Fruit fly (Drosophila melanogaster) whole organism, embryonic: ENCODE measurements around the gene CG3726.

Source experiments
- Ada2b ChIP-seq: fragments of 200-800 bp; sonication (Bioruptor generic); IDR thresholded peaks from 2 replicates; pipeline ENCODE4 v1.3.6; 2022; ENCODE audit warnings: missing biosample characterization, missing genetic modification characterization
- BEAF-32 ChIP-seq: fragments of 200-800 bp; sonication (Bioruptor generic); optimal IDR thresholded peaks from 3 replicates; lab custom pipeline; 2017; ENCODE audit warnings: missing biosample characterization, missing genetic modification characterization, mild to moderate bottlenecking, moderate library complexity, missing genetic modification reagents
- Bgb ChIP-seq: fragments of 200-800 bp; sonication (Bioruptor generic); IDR thresholded peaks from 2 replicates; pipeline ENCODE4 v1.3.6; 2022; ENCODE audit warnings: missing biosample characterization, missing genetic modification characterization; ENCODE audit not compliant: partially characterized antibody
- CG10267 ChIP-seq: fragments of 200-800 bp; sonication (Bioruptor generic); optimal IDR thresholded peaks from 2 replicates; lab custom pipeline; 2018; ENCODE audit warnings: missing biosample characterization, mild to moderate bottlenecking, missing genetic modification characterization, moderate library complexity
- CG11504 ChIP-seq: fragments of 200-800 bp; sonication (Bioruptor generic); optimal IDR thresholded peaks from 3 replicates; lab custom pipeline; 2019; ENCODE audit warnings: missing biosample characterization, mild to moderate bottlenecking, missing genetic modification characterization, moderate library complexity
- CG13287 ChIP-seq: fragments of 200-800 bp; sonication (Bioruptor generic); IDR thresholded peaks from 2 replicates; pipeline ENCODE4 v1.3.6; 2022; ENCODE audit warnings: missing biosample characterization, missing genetic modification characterization; ENCODE audit not compliant: partially characterized antibody
- CG14860 ChIP-seq: fragments of 200-800 bp; sonication (Bioruptor generic); IDR thresholded peaks from 3 replicates; pipeline ENCODE4 v1.3.6; 2022; ENCODE audit warnings: missing biosample characterization, missing genetic modification characterization; ENCODE audit not compliant: partially characterized antibody
- CG15514 ChIP-seq: fragments of 200-800 bp; sonication (Bioruptor generic); optimal IDR thresholded peaks from 3 replicates; lab custom pipeline; 2017; ENCODE audit warnings: missing biosample characterization, missing genetic modification characterization, mild to moderate bottlenecking, moderate library complexity, missing genetic modification reagents
- CG16813 ChIP-seq: fragments of 200-800 bp; sonication (Bioruptor generic); IDR thresholded peaks from 3 replicates; pipeline ENCODE4 v1.3.6; 2022; ENCODE audit warnings: missing biosample characterization, missing genetic modification characterization; ENCODE audit not compliant: partially characterized antibody
- CG2116 ChIP-seq: fragments of 200-800 bp; sonication (Bioruptor generic); optimal IDR thresholded peaks from 3 replicates; lab custom pipeline; 2018; ENCODE audit warnings: missing biosample characterization, mild to moderate bottlenecking, missing genetic modification characterization
- CG2678 ChIP-seq: fragments of 200-800 bp; sonication (Bioruptor generic); optimal IDR thresholded peaks from 3 replicates; lab custom pipeline; 2019; ENCODE audit warnings: missing biosample characterization, mild to moderate bottlenecking, missing genetic modification characterization, moderate library complexity
- CG34224 ChIP-seq: fragments of 200-800 bp; sonication (Bioruptor generic); IDR thresholded peaks from 3 replicates; pipeline ENCODE4 v1.3.6; 2022; ENCODE audit warnings: missing biosample characterization, missing genetic modification characterization; ENCODE audit not compliant: partially characterized antibody
- CG3995 ChIP-seq: fragments of 200-800 bp; sonication (Bioruptor generic); optimal IDR thresholded peaks from 3 replicates; lab custom pipeline; 2016; ENCODE audit warnings: missing biosample characterization, missing genetic modification characterization
- CG6791 ChIP-seq: fragments of 200-800 bp; sonication (Bioruptor generic); IDR thresholded peaks from 3 replicates; pipeline ENCODE4 v1.3.6; 2022; ENCODE audit warnings: missing biosample characterization, missing genetic modification characterization; ENCODE audit not compliant: partially characterized antibody
- CG7963 ChIP-seq: fragments of 200-800 bp; sonication (Bioruptor generic); IDR thresholded peaks from 3 replicates; pipeline ENCODE4 v1.3.6; 2022; ENCODE audit warnings: missing biosample characterization, missing genetic modification characterization; ENCODE audit not compliant: partially characterized antibody
- D19A ChIP-seq: fragments of 200-800 bp; optimal IDR thresholded peaks from 3 replicates; lab custom pipeline; 2019; ENCODE audit warnings: missing biosample characterization, mild to moderate bottlenecking, missing genetic modification characterization, moderate library complexity
- Dll ChIP-seq: fragments of 200-800 bp; sonication (Bioruptor generic); IDR thresholded peaks from 4 replicates; pipeline ENCODE4 v1.3.6; 2022; ENCODE audit warnings: missing biosample characterization, missing genetic modification characterization; ENCODE audit not compliant: partially characterized antibody
- Dp ChIP-seq: fragments of 200-800 bp; sonication (Bioruptor generic); optimal IDR thresholded peaks from 2 replicates; lab custom pipeline; 2018; ENCODE audit warnings: missing biosample characterization, mild to moderate bottlenecking, missing genetic modification characterization, moderate library complexity
- Dref ChIP-seq: fragments of 200-800 bp; sonication (Bioruptor generic); IDR thresholded peaks from 2 replicates; pipeline ENCODE4 v1.3.6; 2022; ENCODE audit warnings: missing biosample characterization, missing genetic modification characterization
- HLH4C ChIP-seq: fragments of 200-800 bp; sonication (Bioruptor generic); IDR thresholded peaks from 3 replicates; pipeline ENCODE4 v1.3.6; 2022; ENCODE audit warnings: missing biosample characterization, missing genetic modification characterization; ENCODE audit not compliant: partially characterized antibody
- MTF-1 ChIP-seq: fragments of 200-800 bp; sonication (Bioruptor generic); optimal IDR thresholded peaks from 2 replicates; lab custom pipeline; 2018; ENCODE audit warnings: missing biosample characterization, mild to moderate bottlenecking, missing genetic modification characterization, borderline replicate concordance
- Mrtf ChIP-seq: fragments of 200-800 bp; sonication (Bioruptor generic); IDR thresholded peaks from 3 replicates; pipeline ENCODE4 v1.3.6; 2022; ENCODE audit warnings: missing biosample characterization, missing genetic modification characterization
- Opbp ChIP-seq: fragments of 200-800 bp; sonication (Bioruptor generic); IDR thresholded peaks from 3 replicates; pipeline ENCODE4 v1.3.6; 2022; ENCODE audit warnings: missing biosample characterization, missing genetic modification characterization; ENCODE audit not compliant: partially characterized antibody
- Scr ChIP-seq: fragments of 200-800 bp; sonication (Bioruptor generic); IDR thresholded peaks from 2 replicates; pipeline ENCODE4 v1.3.6; 2022; ENCODE audit warnings: missing biosample characterization, missing genetic modification characterization; ENCODE audit not compliant: partially characterized antibody
- Side ChIP-seq: fragments of 200-800 bp; sonication (Bioruptor generic); optimal IDR thresholded peaks from 2 replicates; lab custom pipeline; 2016; ENCODE audit warnings: missing biosample characterization, missing genetic modification characterization
- Sry-δ ChIP-seq: fragments of 200-800 bp; sonication (Bioruptor generic); optimal IDR thresholded peaks from 2 replicates; lab custom pipeline; 2016; ENCODE audit warnings: missing biosample characterization, missing genetic modification characterization
- amos ChIP-seq: fragments of 200-800 bp; sonication (Bioruptor generic); IDR thresholded peaks from 2 replicates; pipeline ENCODE4 v1.3.6; 2022; ENCODE audit warnings: missing biosample characterization, missing genetic modification characterization; ENCODE audit not compliant: partially characterized antibody
- aop ChIP-seq: fragments of 200-800 bp; sonication (Bioruptor generic); IDR thresholded peaks from 2 replicates; pipeline ENCODE4 v1.3.6; 2022; ENCODE audit warnings: missing biosample characterization, missing genetic modification characterization
- ato ChIP-seq: fragments of 200-800 bp; sonication (Bioruptor generic); IDR thresholded peaks from 2 replicates; pipeline ENCODE4 v1.3.6; 2022; ENCODE audit warnings: missing biosample characterization, missing genetic modification characterization; ENCODE audit not compliant: partially characterized antibody
- bbx ChIP-seq: fragments of 200-800 bp; sonication (Bioruptor generic); IDR thresholded peaks from 2 replicates; pipeline ENCODE4 v1.3.6; 2022; ENCODE audit warnings: missing biosample characterization, missing genetic modification characterization; ENCODE audit not compliant: partially characterized antibody
- hb ChIP-seq: fragments of 200-800 bp; sonication (Bioruptor generic); IDR thresholded peaks from 3 replicates; pipeline ENCODE4 v1.3.6; 2022; ENCODE audit warnings: missing biosample characterization, missing genetic modification characterization; ENCODE audit not compliant: partially characterized antibody
- inv ChIP-seq: fragments of 200-800 bp; sonication (Bioruptor generic); IDR thresholded peaks from 2 replicates; pipeline ENCODE4 v1.3.6; 2022; ENCODE audit warnings: missing biosample characterization, missing genetic modification characterization; ENCODE audit not compliant: partially characterized antibody
- knrl ChIP-seq: fragments of 200-800 bp; sonication (Bioruptor generic); IDR thresholded peaks from 3 replicates; pipeline ENCODE4 v1.3.6; 2022; ENCODE audit warnings: missing biosample characterization, missing genetic modification characterization; ENCODE audit not compliant: partially characterized antibody
- lbe ChIP-seq: fragments of 200-800 bp; sonication (Bioruptor generic); optimal IDR thresholded peaks from 2 replicates; lab custom pipeline; 2016; ENCODE audit warnings: missing biosample characterization, mild to moderate bottlenecking, missing genetic modification characterization
- luna ChIP-seq: fragments of 200-800 bp; sonication (Bioruptor generic); optimal IDR thresholded peaks from 2 replicates; lab custom pipeline; 2016; ENCODE audit warnings: missing biosample characterization, missing genetic modification characterization
- nerfin-2 ChIP-seq: fragments of 200-800 bp; sonication (Bioruptor generic); IDR thresholded peaks from 2 replicates; pipeline ENCODE4 v1.3.6; 2022; ENCODE audit warnings: missing biosample characterization, missing genetic modification characterization; ENCODE audit not compliant: partially characterized antibody
- oc ChIP-seq: fragments of 200-800 bp; sonication (Bioruptor generic); optimal IDR thresholded peaks from 2 replicates; lab custom pipeline; 2018; ENCODE audit warnings: missing biosample characterization, mild to moderate bottlenecking, missing genetic modification characterization, moderate library complexity
- pzg ChIP-seq: fragments of 200-800 bp; sonication (Bioruptor generic); optimal IDR thresholded peaks from 3 replicates; lab custom pipeline; 2018; ENCODE audit warnings: missing biosample characterization, mild to moderate bottlenecking, missing genetic modification characterization, moderate library complexity
- row ChIP-seq: fragments of 200-800 bp; sonication (Bioruptor generic); IDR thresholded peaks from 3 replicates; pipeline ENCODE4 v1.3.6; 2022; ENCODE audit warnings: missing biosample characterization, missing genetic modification characterization
- slbo ChIP-seq: fragments of 200-800 bp; sonication (Bioruptor generic); IDR thresholded peaks from 2 replicates; pipeline ENCODE4 v1.3.6; 2022; ENCODE audit warnings: missing biosample characterization, missing genetic modification characterization
- tin ChIP-seq: fragments of 200-800 bp; sonication (Bioruptor generic); optimal IDR thresholded peaks from 3 replicates; lab custom pipeline; 2016; ENCODE audit warnings: missing biosample characterization, missing genetic modification characterization
- tna ChIP-seq: fragments of 200-800 bp; sonication (Bioruptor generic); IDR thresholded peaks from 2 replicates; pipeline ENCODE4 v1.3.6; 2022; ENCODE audit warnings: missing biosample characterization, missing genetic modification characterization; ENCODE audit not compliant: partially characterized antibody
- unc-4 ChIP-seq: fragments of 200-800 bp; sonication (Bioruptor generic); IDR thresholded peaks from 2 replicates; pipeline ENCODE4 v1.3.6; 2022; ENCODE audit warnings: missing biosample characterization, missing genetic modification characterization; ENCODE audit not compliant: partially characterized antibody
- vfl ChIP-seq: fragments of 200-800 bp; sonication (Bioruptor generic); optimal IDR thresholded peaks from 2 replicates; lab custom pipeline; 2016; ENCODE audit warnings: missing biosample characterization, missing genetic modification characterization
- vnd ChIP-seq: fragments of 200-800 bp; sonication (Bioruptor generic); IDR thresholded peaks from 3 replicates; pipeline ENCODE4 v1.3.6; 2022; ENCODE audit warnings: missing biosample characterization, missing genetic modification characterization; ENCODE audit not compliant: partially characterized antibody
- zen2 ChIP-seq: fragments of 200-800 bp; sonication (Bioruptor generic); IDR thresholded peaks from 3 replicates; pipeline ENCODE4 v1.3.6; 2022; ENCODE audit warnings: missing biosample characterization, missing genetic modification characterization; ENCODE audit not compliant: partially characterized antibody

The CG3726 gene

dm6 chrX:5941824-5942223 lies 24.9 kb downstream of the CG3726 start:
- TF ChIP-seq aop (GFP tag; lab: Robert Waterston, UW) (no peak), nerfin-2 (GFP tag; lab: Robert Waterston, UW) (0 out of 2 replicates have a peak, but pooled peaks have one; percentile 32), tin (GFP tag; lab: Kevin White, UChicago) (no peak), CG14860 (GFP tag; lab: Robert Waterston, UW) (peak; percentile 42; the same call in 1 of the 3 replicates), unc-4 (GFP tag; lab: Robert Waterston, UW) (peak; percentile 68), luna (GFP tag; lab: Kevin White, UChicago) (no peak), vnd (GFP tag; lab: Robert Waterston, UW) (peak; percentile 41; the same call in 2 of the 3 replicates), CG15514 (GFP tag; lab: Kevin White, UChicago) (peak; percentile 1), slbo (GFP tag; lab: Robert Waterston, UW) (peak; percentile 26; the same call in 1 of the 2 replicates), CG6791 (GFP tag; lab: Robert Waterston, UW) (peak; percentile 71; the same call in 2 of the 3 replicates), CG13287 (GFP tag; lab: Robert Waterston, UW) (peak; percentile 75), MTF-1 (GFP tag; lab: Kevin White, UChicago) (no peak), hb (peak; percentile 26; the same call in 1 of the 3 replicates), ato (GFP tag; lab: Robert Waterston, UW) (peak; percentile 62), Bgb (GFP tag; lab: Robert Waterston, UW) (peak; percentile 68), CG11504 (tag; lab: Kevin White, UChicago) (no peak), vfl (GFP tag; lab: Kevin White, UChicago) (no peak), CG3995 (peak; percentile 1), inv (GFP tag; lab: Robert Waterston, UW) (peak; percentile 41; the same call in 1 of the 2 replicates), Dp (GFP tag; lab: Kevin White, UChicago) (peak; percentile 69), Dll (peak; percentile 75; the same call in 3 of the 4 replicates), D19A (no peak), CG7963 (peak; percentile 55; the same call in 2 of the 3 replicates), Side (GFP tag; lab: Kevin White, UChicago) (no peak), Dref (GFP tag; lab: Robert Waterston, UW) (peak; percentile 75), Ada2b (GFP tag; lab: Robert Waterston, UW) (no peak), Mrtf (GFP tag; lab: Robert Waterston, UW) (no peak), CG2678 (tag; lab: Kevin White, UChicago) (no peak), CG2116 (GFP tag; lab: Kevin White, UChicago) (peak; percentile 25), pzg (GFP tag; lab: Kevin White, UChicago) (peak; percentile 27), CG16813 (GFP tag; lab: Robert Waterston, UW) (peak; percentile 63), zen2 (GFP tag; lab: Robert Waterston, UW) (peak; percentile 50; the same call in 1 of the 3 replicates), tna (GFP tag; lab: Robert Waterston, UW) (peak; percentile 34; the same call in 1 of the 2 replicates), bbx (peak; percentile 76), HLH4C (peak; percentile 57), Scr (GFP tag; lab: Robert Waterston, UW) (peak; percentile 70), row (GFP tag; lab: Robert Waterston, UW) (peak; percentile 59; the same call in 2 of the 3 replicates), Opbp (GFP tag; lab: Robert Waterston, UW) (peak; percentile 80; the same call in 2 of the 3 replicates), Sry-δ (GFP tag; lab: Kevin White, UChicago) (peak; percentile 54), amos (GFP tag; lab: Robert Waterston, UW) (peak; percentile 69), BEAF-32 (GFP tag; lab: Kevin White, UChicago) (peak; percentile 65), knrl (GFP tag; lab: Robert Waterston, UW) (peak; percentile 51; the same call in 2 of the 3 replicates), lbe (GFP tag; lab: Kevin White, UChicago) (peak; percentile 4), CG10267 (tag; lab: Kevin White, UChicago) (no peak), oc (no peak), CG34224 (peak; percentile 65)
